Fruit fly (Drosophila melanogaster): ENCODE results near the gene Usp30.

DNA sequence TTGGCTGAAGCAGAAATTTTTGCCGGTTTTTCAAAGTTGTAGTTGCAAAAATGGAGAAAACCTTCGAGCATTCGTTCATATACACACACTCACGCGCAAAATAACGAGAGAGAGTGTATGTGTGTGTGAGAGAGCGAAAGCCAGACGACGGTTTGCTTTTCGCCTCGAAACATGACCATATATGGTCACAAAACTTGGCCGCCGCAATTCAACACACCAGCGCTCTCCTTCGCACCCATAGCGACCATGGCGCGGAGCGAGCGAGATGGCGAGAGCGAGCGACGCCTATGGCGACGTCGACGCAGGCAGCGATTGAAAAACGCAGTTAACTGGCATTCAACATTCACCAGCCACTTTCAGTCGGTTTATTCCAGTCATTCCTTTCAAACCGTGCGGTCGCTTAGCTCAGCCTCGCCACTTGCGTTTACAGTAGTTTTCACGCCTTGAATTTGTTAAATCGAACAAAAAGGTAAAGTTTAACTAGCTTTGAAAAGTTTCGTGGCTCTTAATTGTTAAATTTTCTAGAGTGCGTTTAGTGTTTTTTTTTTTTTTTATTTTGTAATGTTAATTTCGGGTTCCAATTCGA is 22.1 kb upstream of the Usp30 start:
- TF ChIP-seq spab (GFP tag; optimal IDR thresholded peaks at IDR 0.05), result no peak
- peak; percentile 50 for TF ChIP-seq fkh (GFP tag; optimal IDR thresholded peaks at IDR 0.05)
